Fruit fly (Drosophila melanogaster) Kc167 (cell line): ENCODE results near the gene NitFhit.

Experiments used
- Myc ChIP-seq: fragments of >200 bp; optimal IDR thresholded peaks from 2 replicates; lab custom pipeline; 2017; ENCODE audit warnings: missing external identifiers
- Sin3A ChIP-seq: fragments of >200 bp; optimal IDR thresholded peaks from 2 replicates; lab custom pipeline; 2018; ENCODE audit warnings: missing external identifiers
- h ChIP-seq: fragments of >200 bp; optimal IDR thresholded peaks from 3 replicates; lab custom pipeline; 2018; ENCODE audit warnings: missing external identifiers
- insv ChIP-seq: fragments of >200 bp; optimal IDR thresholded peaks from 3 replicates; lab custom pipeline; 2018; ENCODE audit warnings: missing external identifiers
- psq ChIP-seq: fragments of >200 bp; optimal IDR thresholded peaks from 2 replicates; lab custom pipeline; 2017; ENCODE audit warnings: missing external identifiers
- ttk ChIP-seq: sonication (Bioruptor generic); optimal IDR thresholded peaks from 2 replicates; lab custom pipeline; 2017; ENCODE audit warnings: missing external identifiers

- TF ChIP-seq psq, result no peak
- TF ChIP-seq ttk (lab: Kevin White, UChicago), result no peak
- no peak for TF ChIP-seq Sin3A
- no peak for TF ChIP-seq Myc
- no peak for TF ChIP-seq h (lab: Kevin White, UChicago)
- no peak for TF ChIP-seq insv
These were observed 30.8 kb downstream of the NitFhit start for dm6 chr3L:234337-234736.
